Fruit fly (Drosophila melanogaster): ENCODE results near the gene Oli.

- TF ChIP-seq Pif1A (GFP tag; optimal IDR thresholded peaks at IDR 0.05) (no peak), CG13204 (GFP tag; optimal IDR thresholded peaks at IDR 0.05) (no peak), CG8301 (tag; optimal IDR thresholded peaks at IDR 0.05) (no peak), CG4496 (GFP tag; IDR thresholded peaks at IDR 0.05) (no peak), Pif1B (GFP tag; optimal IDR thresholded peaks at IDR 0.05) (no peak), EcR (GFP tag; optimal IDR thresholded peaks at IDR 0.05) (no peak), CG15710 (tag; optimal IDR thresholded peaks at IDR 0.05) (no peak), CG10348 (GFP tag; IDR thresholded peaks at IDR 0.05) (no peak), Ets98B (GFP tag; IDR thresholded peaks at IDR 0.05) (no peak), CG8159 (tag; optimal IDR thresholded peaks at IDR 0.05) (no peak)
These were observed at the start of gene Oli for dm6 chr2L:17589115-17589514.
